Worm (Caenorhabditis elegans) whole organism, L4 larva: ENCODE measurements around the gene inx-11.

Experiments used
- F10B5.3 ChIP-seq: sonication (generic microtip); optimal IDR thresholded peaks from 2 replicates; lab custom pipeline; 2016; ENCODE audit warnings: mild to moderate bottlenecking, missing genetic modification characterization, missing compliant biosample characterization
- R02D3.7 ChIP-seq: fragments of 150-350 bp; sonication (generic microtip); optimal IDR thresholded peaks from 3 replicates; lab custom pipeline; 2014; ENCODE audit warnings: missing biosample characterization, missing genetic modification characterization
- T20F7.1 ChIP-seq: fragments of 200-800 bp; sonication (Bioruptor generic); optimal IDR thresholded peaks from 2 replicates; lab custom pipeline; 2018; ENCODE audit warnings: mild to moderate bottlenecking, missing genetic modification characterization, missing compliant biosample characterization
- T26A8.4 ChIP-seq: fragments of 200-800 bp; sonication (Bioruptor generic); IDR thresholded peaks from 2 replicates; pipeline ENCODE4 v1.3.6; 2022; ENCODE audit warnings: missing genetic modification characterization, missing compliant biosample characterization
- Y48G9A.11 ChIP-seq: fragments of 200-800 bp; sonication (Bioruptor generic); IDR thresholded peaks from 2 replicates; pipeline ENCODE4 v1.3.6; 2022; ENCODE audit warnings: missing genetic modification reagents, missing genetic modification characterization, missing compliant biosample characterization
- Y75B8A.6 ChIP-seq: fragments of 200-800 bp; sonication (Bioruptor generic); IDR thresholded peaks from 2 replicates; pipeline ENCODE4 v1.3.6; 2022; ENCODE audit warnings: missing genetic modification reagents, missing genetic modification characterization, missing compliant biosample characterization
- ZK546.5 ChIP-seq, 2 experiments: sonication (generic microtip); optimal IDR thresholded peaks; 2 replicates each; lab custom pipeline; 2017; ENCODE audit warnings: missing biosample characterization in 2 of 2, missing genetic modification characterization in 2 of 2
- aha-1 ChIP-seq: fragments of 150-350 bp; peaks from one replicate; lab custom pipeline; 2014; ENCODE audit warnings: missing biosample characterization, missing genetic modification characterization
- aly-2 ChIP-seq: sonication (generic microtip); optimal IDR thresholded peaks from 2 replicates; lab custom pipeline; 2018; ENCODE audit warnings: missing biosample characterization, missing genetic modification characterization
- arid-1 ChIP-seq: fragments of 200-800 bp; sonication (Bioruptor generic); conservative IDR thresholded peaks from 2 replicates; pipeline ENCODE4 v1.3.6; 2022; ENCODE audit warnings: missing genetic modification reagents, missing genetic modification characterization, missing compliant biosample characterization
- ceh-20 ChIP-seq: fragments of 200-800 bp; sonication (Bioruptor generic); IDR thresholded peaks from 2 replicates; pipeline ENCODE4 v1.3.6; 2022; ENCODE audit warnings: missing genetic modification reagents, missing genetic modification characterization, missing compliant biosample characterization
- ceh-28 ChIP-seq: fragments of 150-350 bp; optimal IDR thresholded peaks from 2 replicates; lab custom pipeline; 2014; ENCODE audit warnings: missing biosample characterization, missing genetic modification reagents, missing genetic modification characterization
- cey-2 ChIP-seq: sonication (generic microtip); optimal IDR thresholded peaks from 3 replicates; lab custom pipeline; 2017; ENCODE audit warnings: missing genetic modification characterization, mild to moderate bottlenecking, missing compliant biosample characterization, antibody characterized with exemption, borderline replicate concordance; ENCODE audit not compliant: insufficient read depth
- ctbp-1 ChIP-seq: fragments of 200-800 bp; sonication (Bioruptor generic); IDR thresholded peaks from 2 replicates; pipeline ENCODE4 v1.3.6; 2022; ENCODE audit warnings: missing genetic modification reagents, missing genetic modification characterization, missing compliant biosample characterization
- daf-12 ChIP-seq: fragments of 150-350 bp; optimal IDR thresholded peaks from 2 replicates; lab custom pipeline; 2014; ENCODE audit warnings: missing biosample characterization, missing genetic modification reagents, missing genetic modification characterization
- daf-16 ChIP-seq, 3 experiments: sonication (generic microtip); optimal IDR thresholded peaks; 2 replicates each; lab custom pipeline; 2016 to 2017; ENCODE audit warnings: missing genetic modification characterization in 3 of 3, missing genetic modification reagents in 3 of 3, mild to moderate bottlenecking in 2 of 3, missing compliant biosample characterization in 2 of 3, missing biosample characterization in 1 of 3, moderate library complexity in 1 of 3
- daf-8 ChIP-seq: fragments of 200-800 bp; sonication (Bioruptor generic); IDR thresholded peaks from 2 replicates; pipeline ENCODE4 v1.3.6; 2022; ENCODE audit warnings: missing genetic modification characterization, missing compliant biosample characterization
- dmd-8 ChIP-seq: fragments of 200-800 bp; sonication (Bioruptor generic); IDR thresholded peaks from 2 replicates; pipeline ENCODE4 v1.3.6; 2022; ENCODE audit warnings: missing genetic modification characterization, missing compliant biosample characterization
- dpl-1 ChIP-seq: fragments of 150-350 bp; optimal IDR thresholded peaks from 2 replicates; lab custom pipeline; 2014; ENCODE audit warnings: missing biosample characterization, missing genetic modification reagents, missing genetic modification characterization
- dve-1 ChIP-seq: sonication (generic microtip); optimal IDR thresholded peaks from 2 replicates; lab custom pipeline; 2017; ENCODE audit warnings: antibody characterized with exemption, mild to moderate bottlenecking, missing genetic modification characterization, missing compliant biosample characterization; ENCODE audit not compliant: insufficient read depth
- egl-43 ChIP-seq: fragments of 200-800 bp; sonication (Bioruptor generic); IDR thresholded peaks from 2 replicates; pipeline ENCODE4 v1.3.6; 2022; ENCODE audit warnings: missing genetic modification reagents, missing genetic modification characterization, missing compliant biosample characterization
- fkh-10 ChIP-seq: fragments of 150-350 bp; optimal IDR thresholded peaks from 2 replicates; lab custom pipeline; 2014; ENCODE audit warnings: missing biosample characterization, missing genetic modification reagents, missing genetic modification characterization
- hif-1 ChIP-seq, 2 experiments: sonication (generic microtip); optimal IDR thresholded peaks; 2 replicates each; lab custom pipeline; 2016 to 2017; ENCODE audit warnings: missing compliant biosample characterization in 2 of 2, missing genetic modification characterization in 2 of 2, missing genetic modification reagents in 2 of 2, missing genotype in 2 of 2, mild to moderate bottlenecking in 1 of 2
- hlh-30 ChIP-seq: sonication (generic microtip); optimal IDR thresholded peaks from 2 replicates; lab custom pipeline; 2017; ENCODE audit warnings: antibody characterized with exemption, mild to moderate bottlenecking, missing genetic modification characterization, missing compliant biosample characterization; ENCODE audit not compliant: insufficient read depth
- lsy-2 ChIP-seq, 2 experiments: fragments of 150-350 bp in 1 of 2; sonication (generic microtip) in 1 of 2; optimal IDR thresholded peaks; 2 replicates each; lab custom pipeline; 2014 to 2017; ENCODE audit warnings: missing biosample characterization in 2 of 2, missing genetic modification characterization in 2 of 2
- madf-5 ChIP-seq, 2 experiments: fragments of 200-800 bp; sonication (Bioruptor generic); IDR thresholded peaks; 2 replicates each; pipeline ENCODE4 v1.3.6; 2022; ENCODE audit warnings: missing compliant biosample characterization in 2 of 2, missing genetic modification characterization in 2 of 2
- mdl-1 ChIP-seq, 2 experiments: fragments of 150-350 bp in 1 of 2; sonication (generic microtip) in 1 of 2; optimal IDR thresholded peaks; 2 replicates each; lab custom pipeline; 2014 to 2017; ENCODE audit warnings: missing biosample characterization in 2 of 2, missing genetic modification characterization in 2 of 2
- mep-1 ChIP-seq: fragments of 150-350 bp; sonication (generic microtip); optimal IDR thresholded peaks from 3 replicates; lab custom pipeline; 2014; ENCODE audit warnings: missing biosample characterization, missing genetic modification characterization
- mxl-2 ChIP-seq: fragments of 200-800 bp; sonication (Bioruptor generic); conservative IDR thresholded peaks from 2 replicates; pipeline ENCODE4 v1.3.6; 2022; ENCODE audit warnings: missing genetic modification reagents, missing genetic modification characterization, missing compliant biosample characterization
- nhr-10 ChIP-seq: fragments of 150-350 bp; optimal IDR thresholded peaks from 2 replicates; lab custom pipeline; 2014; ENCODE audit warnings: missing biosample characterization, missing genetic modification characterization
- nhr-11 ChIP-seq: fragments of 150-350 bp; optimal IDR thresholded peaks from 2 replicates; lab custom pipeline; 2014; ENCODE audit warnings: missing biosample characterization, missing genetic modification characterization
- nhr-237 ChIP-seq: sonication (generic microtip); optimal IDR thresholded peaks from 2 replicates; lab custom pipeline; 2017; ENCODE audit warnings: missing biosample characterization, missing genetic modification characterization
- nhr-42 ChIP-seq: fragments of 200-800 bp; sonication (Bioruptor generic); IDR thresholded peaks from 2 replicates; pipeline ENCODE4 v1.3.6; 2022; ENCODE audit warnings: missing genetic modification characterization, missing compliant biosample characterization
- nhr-6 ChIP-seq: fragments of 150-350 bp; optimal IDR thresholded peaks from 2 replicates; lab custom pipeline; 2014; ENCODE audit warnings: missing biosample characterization, missing genetic modification characterization
- pha-4 ChIP-seq, 2 experiments: fragments of 150-350 bp in 1 of 2; fragments of 200-800 bp in 1 of 2; sonication (Bioruptor generic) in 1 of 2; IDR thresholded peaks in 1 of 2; optimal IDR thresholded peaks in 1 of 2; 2 replicates each; pipeline versions ENCODE4 v1.3.6 to Lab custom; 2014 to 2022; ENCODE audit warnings: missing genetic modification characterization in 2 of 2, missing genetic modification reagents in 2 of 2, missing biosample characterization in 1 of 2, missing compliant biosample characterization in 1 of 2
- sdz-12 ChIP-seq: fragments of 200-800 bp; sonication (Bioruptor generic); optimal IDR thresholded peaks from 2 replicates; lab custom pipeline; 2018; ENCODE audit warnings: mild to moderate bottlenecking, missing genetic modification characterization, missing compliant biosample characterization
- set-16 ChIP-seq: fragments of 200-800 bp; sonication (Bioruptor generic); IDR thresholded peaks from 2 replicates; pipeline ENCODE4 v1.3.6; 2022; ENCODE audit warnings: missing genetic modification reagents, missing genetic modification characterization, missing compliant biosample characterization
- skn-1 ChIP-seq: fragments of 150-350 bp; optimal IDR thresholded peaks from 2 replicates; lab custom pipeline; 2014; ENCODE audit warnings: missing biosample characterization, missing genetic modification characterization
- spr-1 ChIP-seq: sonication (generic microtip); optimal IDR thresholded peaks from 2 replicates; lab custom pipeline; 2016; ENCODE audit warnings: mild to moderate bottlenecking, missing genetic modification characterization, missing compliant biosample characterization
- spr-3 ChIP-seq: fragments of 200-800 bp; sonication (Bioruptor generic); optimal IDR thresholded peaks from 2 replicates; lab custom pipeline; 2018; ENCODE audit warnings: mild to moderate bottlenecking, missing genetic modification characterization, missing compliant biosample characterization
- unc-39 ChIP-seq: sonication (generic microtip); optimal IDR thresholded peaks from 2 replicates; lab custom pipeline; 2017; ENCODE audit warnings: missing biosample characterization, missing genetic modification characterization
- zfp-2 ChIP-seq: sonication (generic microtip); optimal IDR thresholded peaks from 2 replicates; lab custom pipeline; 2016; ENCODE audit warnings: mild to moderate bottlenecking, missing genetic modification characterization, missing compliant biosample characterization
- zfp-3 ChIP-seq: fragments of 200-800 bp; sonication (Bioruptor generic); conservative IDR thresholded peaks from 2 replicates; pipeline ENCODE4 v1.3.6; 2022; ENCODE audit warnings: missing genetic modification reagents, missing genetic modification characterization, missing compliant biosample characterization
- ztf-11 ChIP-seq: fragments of 150-350 bp; optimal IDR thresholded peaks from 2 replicates; lab custom pipeline; 2014; ENCODE audit warnings: missing biosample characterization, missing genetic modification characterization

The inx-11 gene

ce11 chrV:12449902-12450301 is 37.1 kb upstream of the inx-11 start, which contains the start of gene C54D10.10:
TSS of gene C54D10.10 (minus strand) at chrV:12450002.
- no peak for TF ChIP-seq arid-1
- TF ChIP-seq fkh-10 (GFP tag; lab: Kevin White, UChicago): no peak
- no peak for TF ChIP-seq mep-1 (tag; lab: Kevin White, UChicago)
- TF ChIP-seq pha-4 (GFP tag; IDR thresholded peaks at IDR 0.05; lab: Robert Waterston, UW): no peak
- TF ChIP-seq pha-4 (tag; optimal IDR thresholded peaks at IDR 0.05; lab: Kevin White, UChicago): no peak
- no peak for TF ChIP-seq sdz-12

- TF ChIP-seq ceh-20 (GFP tag; lab: Robert Waterston, UW) (no peak), nhr-6 (tag; lab: Kevin White, UChicago) (peak; percentile 55), hif-1 (tag; optimal IDR thresholded peaks at IDR 0.05; lab: Kevin White, UChicago) (no peak), T20F7.1 (GFP tag; lab: Kevin White, UChicago) (peak; percentile 93), Y48G9A.11 (GFP tag; lab: Robert Waterston, UW) (peak; percentile 92), nhr-11 (tag; lab: Kevin White, UChicago) (no peak), nhr-10 (tag; lab: Kevin White, UChicago) (no peak), unc-39 (tag; lab: Kevin White, UChicago) (no peak), spr-3 (no peak), R02D3.7 (tag; lab: Kevin White, UChicago) (peak; percentile 16), madf-5 (GFP tag; IDR thresholded peaks at IDR 0.05; lab: Robert Waterston, UW) (no peak), dpl-1 (GFP tag; lab: Kevin White, UChicago) (peak; percentile 84), spr-1 (tag; lab: Kevin White, UChicago) (no peak), nhr-237 (no peak)
These were observed 36.6 kb upstream of the inx-11 start, which contains the start of gene F28C1.1 for ce11 chrV:12450441-12450840. TSS of gene F28C1.1 (plus strand) at chrV:12450805.

ce11 chrV:12455695-12456094 is 31.3 kb upstream of the inx-11 start:
- TF ChIP-seq nhr-6 (tag; lab: Kevin White, UChicago) (no peak), egl-43 (GFP tag; lab: Robert Waterston, UW) (peak; percentile 42; the same call in 1 of the 2 replicates), mxl-2 (GFP tag; lab: Robert Waterston, UW) (no peak), spr-1 (tag; lab: Kevin White, UChicago) (no peak), cey-2 (tag; lab: Kevin White, UChicago) (no peak), hlh-30 (tag; lab: Kevin White, UChicago) (no peak), spr-3 (no peak), F10B5.3 (tag; lab: Kevin White, UChicago) (no peak), aha-1 (tag; lab: Kevin White, UChicago) (peak; percentile 27), ctbp-1 (GFP tag; lab: Robert Waterston, UW) (0 out of 2 replicates have a peak, but pooled peaks have one; percentile 14), aly-2 (tag; lab: Kevin White, UChicago) (no peak), dmd-8 (0 out of 2 replicates have a peak, but pooled peaks have one; percentile 38), daf-8 (GFP tag; lab: Robert Waterston, UW) (no peak), Y75B8A.6 (GFP tag; lab: Robert Waterston, UW) (no peak), daf-12 (tag; lab: Kevin White, UChicago) (no peak), nhr-42 (GFP tag; lab: Robert Waterston, UW) (no peak), set-16 (GFP tag; lab: Robert Waterston, UW) (peak; percentile 93), sdz-12 (no peak), T26A8.4 (GFP tag; lab: Robert Waterston, UW) (no peak)

ce11 chrV:12460583-12460982 is 26.5 kb upstream of the inx-11 start:
- TF ChIP-seq mdl-1 (tag; optimal IDR thresholded peaks at IDR 0.05; lab: Kevin White, UChicago) (peak in 1 of 2 experiments; percentile 32), dve-1 (tag; lab: Kevin White, UChicago) (peak; percentile 16), nhr-10 (tag; lab: Kevin White, UChicago) (no peak), mxl-2 (GFP tag; lab: Robert Waterston, UW) (no peak), mep-1 (tag; lab: Kevin White, UChicago) (peak; percentile 25), ceh-28 (tag; lab: Kevin White, UChicago) (no peak), Y48G9A.11 (GFP tag; lab: Robert Waterston, UW) (no peak), ztf-11 (tag; lab: Kevin White, UChicago) (no peak), daf-16 (GFP tag; optimal IDR thresholded peaks at IDR 0.05; lab: Kevin White, UChicago) (peak in 1 of 2 experiments; percentile 59), daf-16 (tag; optimal IDR thresholded peaks at IDR 0.05; lab: Kevin White, UChicago) (no peak), ZK546.5 (tag; optimal IDR thresholded peaks at IDR 0.05; lab: Kevin White, UChicago) (no peak), lsy-2 (tag; optimal IDR thresholded peaks at IDR 0.05; lab: Kevin White, UChicago) (peak in 1 of 2 experiments; percentile 36), zfp-3 (GFP tag; lab: Robert Waterston, UW) (no peak), aha-1 (tag; lab: Kevin White, UChicago) (peak; percentile 68), zfp-2 (tag; lab: Kevin White, UChicago) (no peak), skn-1 (tag; lab: Kevin White, UChicago) (no peak)
